Worm (Caenorhabditis elegans): ENCODE data around the gene zip-3.

Gene zip-3

ce11 chrII:13966242-13966641 is 9.0 kb upstream of the zip-3 start, which contains the start of gene W07G1.7:
Gene W07G1.7 (minus strand): TSS chrII:13966342.
- TF ChIP-seq flt-1 (GFP tag; IDR thresholded peaks at IDR 0.05) (no peak), F13C5.2 (tag; optimal IDR thresholded peaks at IDR 0.05) (no peak), hmbx-1 (tag; optimal IDR thresholded peaks at IDR 0.05) (no peak)

- no peak for TF ChIP-seq hmg-4 (GFP tag; optimal IDR thresholded peaks at IDR 0.05)
- no peak for TF ChIP-seq flt-1 (GFP tag; IDR thresholded peaks at IDR 0.05)
- no peak for TF ChIP-seq scrt-1 (GFP tag; IDR thresholded peaks at IDR 0.05)
- no peak for TF ChIP-seq hnd-1 (tag; optimal IDR thresholded peaks at IDR 0.05)
- no peak for TF ChIP-seq ceh-13 (GFP tag; optimal IDR thresholded peaks at IDR 0.05)
Measured at ce11 chrII:13964325-13964724, 7.1 kb upstream of the zip-3 start.

- no peak for TF ChIP-seq ama-1 (optimal IDR thresholded peaks at IDR 0.05)
- TF ChIP-seq tra-4 (tag; optimal IDR thresholded peaks at IDR 0.05) = no peak
- no peak for TF ChIP-seq tbx-37 (GFP tag; conservative IDR thresholded peaks at IDR 0.05)
Measured at ce11 chrII:13962319-13962718, 5.1 kb upstream of the zip-3 start, which contains the start of gene rpi-1. Gene rpi-1 (minus strand): TSS chrII:13962419.

- TF ChIP-seq hmg-4 (GFP tag; optimal IDR thresholded peaks at IDR 0.05) (no peak), B0310.2 (tag; optimal IDR thresholded peaks at IDR 0.05) (no peak), hnd-1 (tag; optimal IDR thresholded peaks at IDR 0.05) (no peak), flt-1 (GFP tag; IDR thresholded peaks at IDR 0.05) (no peak), ceh-36 (tag; optimal IDR thresholded peaks at IDR 0.05) (no peak), F13C5.2 (tag; optimal IDR thresholded peaks at IDR 0.05) (no peak), ceh-13 (GFP tag; optimal IDR thresholded peaks at IDR 0.05) (no peak), tra-4 (tag; optimal IDR thresholded peaks at IDR 0.05) (no peak), tbx-37 (GFP tag; conservative IDR thresholded peaks at IDR 0.05) (no peak), ama-1 (optimal IDR thresholded peaks at IDR 0.05) (no peak), sea-1 (GFP tag; conservative IDR thresholded peaks at IDR 0.05) (no peak), scrt-1 (GFP tag; IDR thresholded peaks at IDR 0.05) (no peak), aly-1 (tag; optimal IDR thresholded peaks at IDR 0.05) (no peak), tbx-11 (GFP tag; IDR thresholded peaks at IDR 0.05) (no peak), pes-1 (GFP tag; IDR thresholded peaks at IDR 0.05) (no peak)
Measured at ce11 chrII:13961567-13961966, 4.3 kb upstream of the zip-3 start.

- TF ChIP-seq F13C5.2 (tag; optimal IDR thresholded peaks at IDR 0.05) = no peak
- TF ChIP-seq B0310.2 (tag; optimal IDR thresholded peaks at IDR 0.05) = no peak
Measured at ce11 chrII:13958359-13958758, 1.1 kb upstream of the zip-3 start.

ce11 chrII:13956529-13956928 is 728 bp downstream of the zip-3 start:
- TF ChIP-seq tbx-11 (GFP tag; IDR thresholded peaks at IDR 0.05) = no peak
- TF ChIP-seq tra-4 (tag; optimal IDR thresholded peaks at IDR 0.05) = no peak
- TF ChIP-seq pes-1 (GFP tag; IDR thresholded peaks at IDR 0.05) = no peak
- no peak for TF ChIP-seq F13C5.2 (tag; optimal IDR thresholded peaks at IDR 0.05)
- TF ChIP-seq flt-1 (GFP tag; IDR thresholded peaks at IDR 0.05) = no peak
- TF ChIP-seq hnd-1 (tag; optimal IDR thresholded peaks at IDR 0.05) = no peak
- no peak for TF ChIP-seq aly-1 (tag; optimal IDR thresholded peaks at IDR 0.05)
- no peak for TF ChIP-seq ceh-13 (GFP tag; optimal IDR thresholded peaks at IDR 0.05)
- TF ChIP-seq ama-1 (optimal IDR thresholded peaks at IDR 0.05) = no peak
- no peak for TF ChIP-seq ets-7 (tag; optimal IDR thresholded peaks at IDR 0.05)
- no peak for TF ChIP-seq scrt-1 (GFP tag; IDR thresholded peaks at IDR 0.05)
- TF ChIP-seq B0310.2 (tag; optimal IDR thresholded peaks at IDR 0.05) = no peak

ce11 chrII:13954979-13955378 is 2.3 kb downstream of the zip-3 start:
- no peak for TF ChIP-seq ama-1 (optimal IDR thresholded peaks at IDR 0.05)

ce11 chrII:13954077-13954476 is 3.2 kb downstream of the zip-3 start:
- TF ChIP-seq tra-4 (tag; optimal IDR thresholded peaks at IDR 0.05) (no peak), tbx-37 (GFP tag; conservative IDR thresholded peaks at IDR 0.05) (no peak), ets-7 (tag; optimal IDR thresholded peaks at IDR 0.05) (no peak), flt-1 (GFP tag; IDR thresholded peaks at IDR 0.05) (no peak), sea-1 (GFP tag; conservative IDR thresholded peaks at IDR 0.05) (no peak), aly-1 (tag; optimal IDR thresholded peaks at IDR 0.05) (no peak), hmbx-1 (tag; optimal IDR thresholded peaks at IDR 0.05) (no peak), pes-1 (GFP tag; IDR thresholded peaks at IDR 0.05) (no peak), ceh-36 (tag; optimal IDR thresholded peaks at IDR 0.05) (no peak), hmg-4 (GFP tag; optimal IDR thresholded peaks at IDR 0.05) (no peak), tbx-11 (GFP tag; IDR thresholded peaks at IDR 0.05) (no peak), hnd-1 (tag; optimal IDR thresholded peaks at IDR 0.05) (no peak), scrt-1 (GFP tag; IDR thresholded peaks at IDR 0.05) (no peak), B0310.2 (tag; optimal IDR thresholded peaks at IDR 0.05) (no peak), F13C5.2 (tag; optimal IDR thresholded peaks at IDR 0.05) (no peak), ceh-13 (GFP tag; optimal IDR thresholded peaks at IDR 0.05) (no peak), ama-1 (optimal IDR thresholded peaks at IDR 0.05) (no peak)

ce11 chrII:13951986-13952385 is 5.3 kb downstream of the zip-3 start:
- TF ChIP-seq pes-1 (GFP tag; IDR thresholded peaks at IDR 0.05) = no peak
- no peak for TF ChIP-seq scrt-1 (GFP tag; IDR thresholded peaks at IDR 0.05)
- no peak for TF ChIP-seq flt-1 (GFP tag; IDR thresholded peaks at IDR 0.05)
- no peak for TF ChIP-seq hmg-4 (GFP tag; optimal IDR thresholded peaks at IDR 0.05)
- no peak for TF ChIP-seq tra-4 (tag; optimal IDR thresholded peaks at IDR 0.05)
- TF ChIP-seq ceh-13 (GFP tag; optimal IDR thresholded peaks at IDR 0.05) = no peak
- no peak for TF ChIP-seq hmbx-1 (tag; optimal IDR thresholded peaks at IDR 0.05)
- no peak for TF ChIP-seq tbx-11 (GFP tag; IDR thresholded peaks at IDR 0.05)
- no peak for TF ChIP-seq ceh-36 (tag; optimal IDR thresholded peaks at IDR 0.05)
- TF ChIP-seq aly-1 (tag; optimal IDR thresholded peaks at IDR 0.05) = no peak
- TF ChIP-seq ama-1 (optimal IDR thresholded peaks at IDR 0.05) = no peak
- TF ChIP-seq F13C5.2 (tag; optimal IDR thresholded peaks at IDR 0.05) = no peak
- TF ChIP-seq sea-1 (GFP tag; conservative IDR thresholded peaks at IDR 0.05) = no peak
- TF ChIP-seq ets-7 (tag; optimal IDR thresholded peaks at IDR 0.05) = no peak
- no peak for TF ChIP-seq B0310.2 (tag; optimal IDR thresholded peaks at IDR 0.05)
- no peak for TF ChIP-seq tbx-37 (GFP tag; conservative IDR thresholded peaks at IDR 0.05)
- no peak for TF ChIP-seq hnd-1 (tag; optimal IDR thresholded peaks at IDR 0.05)
